Worm (Caenorhabditis elegans) whole organism, L1 larva: Measurements from ENCODE around the gene T28A11.22.

ENCODE experiments used
- F16B12.6 ChIP-seq: fragments of 150-350 bp; optimal IDR thresholded peaks from 2 replicates; lab custom pipeline; 2014; ENCODE audit warnings: missing biosample characterization, missing genetic modification characterization
- ama-1 ChIP-seq: fragments of 150-350 bp; optimal IDR thresholded peaks from 2 replicates; lab custom pipeline; 2014
- ceh-82 ChIP-seq, 3 experiments: fragments of 150-350 bp in 1 of 3; sonication (generic microtip) in 2 of 3; optimal IDR thresholded peaks; 2 replicates each; lab custom pipeline; 2014 to 2017; ENCODE audit warnings: missing biosample characterization in 3 of 3, missing genetic modification characterization in 3 of 3
- efl-1 ChIP-seq, 4 experiments: fragments of 150-350 bp; optimal IDR thresholded peaks in 3 of 4; peaks in 1 of 4; 1 replicate in 1 of 4; 2 replicates in 3 of 4; lab custom pipeline; 2014; ENCODE audit warnings: missing biosample characterization in 2 of 4, missing genetic modification characterization in 2 of 4, missing genetic modification reagents in 2 of 4
- egl-27 ChIP-seq, 2 experiments: fragments of 150-350 bp in 1 of 2; sonication (generic microtip); optimal IDR thresholded peaks; 3 replicates each; lab custom pipeline; 2017 to 2018; ENCODE audit warnings: missing biosample characterization in 2 of 2, missing genetic modification characterization in 2 of 2, missing genetic modification reagents in 2 of 2
- elt-3 ChIP-seq, 6 experiments: fragments of 150-350 bp in 1 of 6; sonication (generic microtip); optimal IDR thresholded peaks; 2 replicates each; lab custom pipeline; 2017 to 2018; ENCODE audit warnings: missing biosample characterization in 6 of 6, missing genetic modification characterization in 6 of 6, inconsistent platforms in 1 of 6
- fkh-10 ChIP-seq: sonication (generic microtip); optimal IDR thresholded peaks from 2 replicates; lab custom pipeline; 2017; ENCODE audit warnings: missing biosample characterization, missing genetic modification reagents, missing genetic modification characterization
- hlh-4 ChIP-seq: sonication (generic microtip); optimal IDR thresholded peaks from 2 replicates; lab custom pipeline; 2016; ENCODE audit warnings: mild to moderate bottlenecking, missing genetic modification characterization, missing compliant biosample characterization
- isw-1 ChIP-seq: fragments of 200-800 bp; sonication (Bioruptor generic); IDR thresholded peaks from 2 replicates; pipeline ENCODE4 v1.3.6; 2022; ENCODE audit warnings: missing genetic modification characterization, missing compliant biosample characterization
- jun-1 ChIP-seq: fragments of 150-350 bp; optimal IDR thresholded peaks from 2 replicates; lab custom pipeline; 2014; ENCODE audit warnings: missing biosample characterization, missing genetic modification reagents, missing genetic modification characterization
- lin-15B ChIP-seq: fragments of 150-350 bp; sonication (generic microtip); optimal IDR thresholded peaks from 3 replicates; lab custom pipeline; 2014; ENCODE audit warnings: missing biosample characterization, missing genetic modification characterization
- lin-39 ChIP-seq: fragments of 150-350 bp; optimal IDR thresholded peaks from 2 replicates; lab custom pipeline; 2014; ENCODE audit warnings: missing biosample characterization, missing genetic modification reagents, missing genetic modification characterization
- lir-3 ChIP-seq: sonication (generic microtip); optimal IDR thresholded peaks from 2 replicates; lab custom pipeline; 2016; ENCODE audit warnings: mild to moderate bottlenecking, missing genetic modification characterization, moderate library complexity, missing compliant biosample characterization; ENCODE audit not compliant: poor library complexity
- lsy-2 ChIP-seq, 2 experiments: fragments of 150-350 bp; optimal IDR thresholded peaks; 2 replicates each; lab custom pipeline; 2014; ENCODE audit warnings: missing biosample characterization in 2 of 2, missing genetic modification characterization in 2 of 2
- mab-9 ChIP-seq: fragments of 200-800 bp; sonication (Bioruptor generic); IDR thresholded peaks from 2 replicates; pipeline ENCODE4 v1.3.6; 2022; ENCODE audit warnings: missing genetic modification reagents, missing genetic modification characterization, missing compliant biosample characterization
- mef-2 ChIP-seq: fragments of 150-350 bp; optimal IDR thresholded peaks from 2 replicates; lab custom pipeline; 2014; ENCODE audit warnings: missing biosample characterization, missing genetic modification characterization
- nhr-11 ChIP-seq: fragments of 150-350 bp; optimal IDR thresholded peaks from 2 replicates; lab custom pipeline; 2014; ENCODE audit warnings: missing biosample characterization, missing genetic modification characterization
- nhr-19 ChIP-seq: fragments of 200-800 bp; sonication (Bioruptor generic); conservative IDR thresholded peaks from 2 replicates; pipeline ENCODE4 v1.3.6; 2022; ENCODE audit warnings: missing genetic modification characterization, missing compliant biosample characterization
- nhr-20 ChIP-seq: sonication (generic microtip); optimal IDR thresholded peaks from 2 replicates; lab custom pipeline; 2016; ENCODE audit warnings: mild to moderate bottlenecking, missing genetic modification characterization, missing compliant biosample characterization
- nhr-237 ChIP-seq: fragments of 150-350 bp; optimal IDR thresholded peaks from 2 replicates; lab custom pipeline; 2014; ENCODE audit warnings: missing biosample characterization, missing genetic modification characterization
- nhr-71 ChIP-seq: sonication (generic microtip); optimal IDR thresholded peaks from 2 replicates; lab custom pipeline; 2016; ENCODE audit warnings: mild to moderate bottlenecking, missing genetic modification characterization, moderate library complexity, missing compliant biosample characterization
- nhr-76 ChIP-seq: sonication (generic microtip); optimal IDR thresholded peaks from 2 replicates; lab custom pipeline; 2017; ENCODE audit warnings: missing biosample characterization, missing genetic modification characterization
- nhr-77 ChIP-seq: fragments of 150-350 bp; optimal IDR thresholded peaks from 2 replicates; lab custom pipeline; 2014; ENCODE audit warnings: missing biosample characterization, missing genetic modification characterization
- nhr-90 ChIP-seq: sonication (generic microtip); optimal IDR thresholded peaks from 2 replicates; lab custom pipeline; 2016; ENCODE audit warnings: mild to moderate bottlenecking, missing genetic modification characterization, missing compliant biosample characterization; ENCODE audit not compliant: poor library complexity
- pag-3 ChIP-seq: sonication (generic microtip); optimal IDR thresholded peaks from 2 replicates; lab custom pipeline; 2017; ENCODE audit warnings: missing genetic modification characterization, mild to moderate bottlenecking, missing compliant biosample characterization, antibody characterized with exemption, borderline replicate concordance; ENCODE audit not compliant: insufficient read depth
- pax-3 ChIP-seq: fragments of 200-800 bp; sonication (Bioruptor generic); optimal IDR thresholded peaks from 2 replicates; lab custom pipeline; 2018; ENCODE audit warnings: mild to moderate bottlenecking, missing genetic modification characterization, moderate library complexity, missing compliant biosample characterization
- pqm-1 ChIP-seq: sonication (generic microtip); optimal IDR thresholded peaks from 3 replicates; lab custom pipeline; 2017; ENCODE audit warnings: missing biosample characterization, missing genetic modification characterization
- rnt-1 ChIP-seq: sonication (generic microtip); optimal IDR thresholded peaks from 2 replicates; lab custom pipeline; 2016; ENCODE audit warnings: mild to moderate bottlenecking, missing genetic modification characterization, moderate library complexity, missing compliant biosample characterization
- skn-1 ChIP-seq: fragments of 150-350 bp; optimal IDR thresholded peaks from 2 replicates; lab custom pipeline; 2014; ENCODE audit warnings: missing biosample characterization, missing genetic modification characterization
- snpc-4 ChIP-seq: fragments of 150-350 bp; optimal IDR thresholded peaks from 2 replicates; lab custom pipeline; 2014; ENCODE audit warnings: missing biosample characterization, missing genetic modification characterization
- sptf-1 ChIP-seq: fragments of 150-350 bp; optimal IDR thresholded peaks from 2 replicates; lab custom pipeline; 2014; ENCODE audit warnings: missing biosample characterization, missing genetic modification characterization
- sup-37 ChIP-seq: fragments of 200-800 bp; sonication (Bioruptor generic); optimal IDR thresholded peaks from 2 replicates; lab custom pipeline; 2018; ENCODE audit warnings: mild to moderate bottlenecking, missing genetic modification characterization, missing compliant biosample characterization
- tbx-2 ChIP-seq: sonication (generic microtip); optimal IDR thresholded peaks from 2 replicates; lab custom pipeline; 2016; ENCODE audit warnings: missing genetic modification characterization, missing compliant biosample characterization
- tlp-1 ChIP-seq: fragments of 150-350 bp; optimal IDR thresholded peaks from 2 replicates; lab custom pipeline; 2014; ENCODE audit warnings: missing biosample characterization, missing genetic modification characterization
- xbp-1 ChIP-seq: sonication (generic microtip); optimal IDR thresholded peaks from 2 replicates; lab custom pipeline; 2016; ENCODE audit warnings: missing genetic modification characterization, missing compliant biosample characterization
- zip-4 ChIP-seq: fragments of 200-800 bp; sonication (Bioruptor generic); optimal IDR thresholded peaks from 2 replicates; lab custom pipeline; 2018; ENCODE audit warnings: mild to moderate bottlenecking, missing genetic modification characterization, moderate library complexity, missing compliant biosample characterization
- ztf-11 ChIP-seq, 2 experiments: sonication (generic microtip); optimal IDR thresholded peaks; 2 replicates each; lab custom pipeline; 2016 to 2017; ENCODE audit warnings: missing genetic modification characterization in 2 of 2, missing biosample characterization in 1 of 2, missing compliant biosample characterization in 1 of 2
- ztf-4 ChIP-seq: fragments of 150-350 bp; optimal IDR thresholded peaks from 2 replicates; lab custom pipeline; 2014; ENCODE audit warnings: missing biosample characterization, missing genetic modification characterization

T28A11.22 gene

DNA sequence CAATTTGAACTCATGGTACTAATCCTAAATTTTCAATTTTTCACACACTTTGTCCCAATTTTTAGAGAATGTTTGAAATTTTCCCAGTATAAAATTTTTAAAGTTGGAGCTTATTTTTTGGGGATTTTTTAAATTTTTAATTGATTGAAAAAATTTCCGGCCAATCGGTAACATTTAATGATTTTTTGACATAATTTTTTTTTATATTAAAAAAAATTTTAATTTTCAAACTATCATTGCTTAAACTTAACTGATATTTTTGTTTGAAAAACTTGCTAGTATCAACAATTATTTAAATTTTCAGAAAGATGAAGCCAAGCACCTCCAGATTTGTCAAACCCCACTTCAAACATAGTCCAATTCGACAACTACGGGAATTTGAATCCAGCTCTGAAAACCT is at the start of gene T28A11.22:
Gene T28A11.22 (plus strand): TSS at position 301 of the 400 bp plus-strand sequence.
- TF ChIP-seq elt-3 (tag; optimal IDR thresholded peaks at IDR 0.05; lab: Kevin White, UChicago) (no peak), tbx-2 (no peak), nhr-11 (no peak), ama-1 (lab: Kevin White, UChicago) (no peak)

DNA sequence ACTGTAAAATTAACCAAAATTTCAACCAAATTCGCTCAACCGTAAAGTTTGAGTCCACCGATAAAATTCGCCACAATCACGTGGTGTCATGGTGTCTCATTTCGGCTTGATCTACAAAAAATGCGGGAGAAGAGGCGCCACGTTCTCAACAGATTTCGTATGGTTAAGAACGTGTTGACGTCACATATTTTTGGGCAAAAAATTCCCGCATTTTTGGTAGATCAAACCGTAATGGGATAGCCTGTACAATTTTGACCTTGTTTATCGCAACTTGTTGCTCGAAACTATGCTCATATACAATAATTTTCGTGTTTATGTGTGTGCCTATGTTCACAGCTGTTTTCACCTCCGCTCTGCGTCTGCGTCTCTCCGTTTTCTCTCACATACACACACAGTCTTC is 48.4 kb upstream of the T28A11.22 start:
- TF ChIP-seq efl-1 (optimal IDR thresholded peaks at IDR 0.05; lab: Kevin White, UChicago) (no peak), efl-1 (GFP tag; optimal IDR thresholded peaks at IDR 0.05 in 1 of 2; lab: Kevin White, UChicago) (peak in 1 of 2 experiments; percentile 71), nhr-76 (no peak)

DNA sequence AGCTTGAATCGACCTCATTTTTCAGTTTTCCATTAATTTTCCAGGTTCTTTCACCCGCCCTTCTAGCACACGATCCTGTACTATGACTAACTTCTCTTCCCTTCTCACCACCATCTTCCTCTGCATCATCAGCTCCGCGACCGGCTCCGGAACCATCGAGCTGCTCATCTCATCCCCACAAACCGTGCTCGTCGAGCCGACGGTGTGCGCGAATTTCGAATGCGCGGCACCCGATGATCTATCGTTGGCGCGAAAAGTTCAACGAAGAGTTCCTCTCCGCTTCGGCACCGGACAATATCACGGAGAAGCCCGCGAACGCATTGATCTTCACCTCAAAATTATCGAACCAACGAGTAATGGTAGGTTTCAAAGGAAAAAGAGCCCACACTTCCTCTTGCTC is 47.2 kb upstream of the T28A11.22 start, which contains the start of gene apx-1:
Gene apx-1 (plus strand): TSS at position 50 of the 400 bp plus-strand sequence.
- TF ChIP-seq efl-1 (optimal IDR thresholded peaks at IDR 0.05; lab: Kevin White, UChicago) (no peak), efl-1 (GFP tag; optimal IDR thresholded peaks at IDR 0.05 in 1 of 2; lab: Kevin White, UChicago) (peak in 1 of 2 experiments; percentile 9), nhr-19 (GFP tag; lab: Robert Waterston, UW) (no peak)
- TF ChIP-seq, all 84 proteins: peak for 1

DNA sequence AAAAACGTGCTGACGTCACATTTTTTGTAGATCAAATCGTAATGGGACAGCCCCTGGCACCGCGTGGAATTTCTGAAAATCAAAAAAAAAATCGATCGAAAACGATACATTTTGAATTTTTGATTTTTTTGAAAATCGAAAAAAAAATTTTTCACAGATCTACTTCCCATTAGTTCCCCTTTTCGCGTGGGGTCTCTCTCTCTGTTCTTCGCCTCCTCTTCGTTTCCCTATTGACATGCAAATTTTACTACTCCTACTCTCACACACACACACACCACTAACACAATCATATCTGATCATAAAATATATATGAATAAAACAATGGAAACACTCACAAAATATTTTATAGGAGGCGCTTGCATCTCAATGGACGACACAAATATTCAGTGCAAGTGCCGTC is 38.8 kb upstream of the T28A11.22 start:
- TF ChIP-seq egl-27 (tag; optimal IDR thresholded peaks at IDR 0.05; lab: Kevin White, UChicago): no peak
- TF ChIP-seq mab-9 (GFP tag; lab: Robert Waterston, UW): no peak
- no peak for TF ChIP-seq efl-1 (optimal IDR thresholded peaks at IDR 0.05; lab: Kevin White, UChicago)
- TF ChIP-seq efl-1 (GFP tag; optimal IDR thresholded peaks at IDR 0.05 in 1 of 2; lab: Kevin White, UChicago): peak in 1 of 2 experiments; percentile 71
- TF ChIP-seq jun-1 (tag; lab: Kevin White, UChicago): no peak
- TF ChIP-seq nhr-71 (tag; lab: Kevin White, UChicago): no peak
- TF ChIP-seq nhr-19 (GFP tag; lab: Robert Waterston, UW): no peak

DNA sequence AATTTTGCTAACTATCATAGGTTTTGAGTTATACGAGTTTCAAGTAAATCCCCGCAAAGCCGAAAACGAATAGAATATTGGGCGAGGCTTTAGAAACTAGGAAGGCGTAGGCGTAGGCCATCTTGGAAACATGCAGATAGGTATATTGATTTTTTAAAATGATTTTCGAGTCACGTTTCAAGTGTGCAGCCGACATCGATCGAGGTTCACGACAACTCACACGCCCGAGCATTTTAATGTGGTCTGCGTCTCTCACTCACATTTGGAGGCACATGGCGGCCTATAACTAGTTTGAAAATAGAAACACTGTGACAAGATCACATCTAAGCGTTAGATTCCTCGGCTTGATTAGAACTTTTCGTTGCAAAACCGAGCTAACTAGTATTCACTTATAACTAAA is 30.0 kb upstream of the T28A11.22 start, which contains the start of gene K08D9.2:
Gene K08D9.2 (plus strand): TSS at position 301 of the 400 bp plus-strand sequence.
- TF ChIP-seq rnt-1 (no peak), ztf-11 (tag; optimal IDR thresholded peaks at IDR 0.05; lab: Kevin White, UChicago) (no peak), isw-1 (GFP tag; lab: Robert Waterston, UW) (no peak), skn-1 (tag; lab: Kevin White, UChicago) (no peak), pag-3 (no peak)

DNA sequence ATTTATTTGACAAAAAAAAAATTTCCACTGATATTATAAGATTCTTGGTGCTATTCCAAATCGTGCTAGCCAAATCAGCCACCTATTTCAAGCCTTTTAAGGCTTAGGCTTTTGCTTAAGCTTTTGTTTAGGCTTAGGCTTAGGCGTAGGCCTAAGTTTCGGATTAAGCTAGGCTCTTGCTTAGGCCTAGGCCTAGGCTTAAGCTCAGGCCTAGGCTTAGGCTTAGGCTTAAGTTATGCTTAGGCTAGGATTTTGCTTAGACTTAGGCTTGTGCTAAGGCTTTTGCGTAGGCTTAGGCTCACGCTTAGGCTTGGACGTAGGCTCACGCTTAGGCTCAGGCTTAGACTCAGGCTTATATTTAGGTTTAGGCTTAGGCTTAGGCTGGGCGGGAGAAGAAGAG is 27.2 kb upstream of the T28A11.22 start:
- TF ChIP-seq pax-3 (no peak), hlh-4 (tag; lab: Kevin White, UChicago) (no peak), pqm-1 (no peak), lin-15B (no peak), nhr-237 (tag; lab: Kevin White, UChicago) (no peak), snpc-4 (tag; lab: Kevin White, UChicago) (no peak), xbp-1 (tag; lab: Kevin White, UChicago) (no peak), sup-37 (GFP tag; lab: Kevin White, UChicago) (no peak), ceh-82 (tag; optimal IDR thresholded peaks at IDR 0.05; lab: Kevin White, UChicago) (no peak), fkh-10 (GFP tag; lab: Kevin White, UChicago) (no peak)

DNA sequence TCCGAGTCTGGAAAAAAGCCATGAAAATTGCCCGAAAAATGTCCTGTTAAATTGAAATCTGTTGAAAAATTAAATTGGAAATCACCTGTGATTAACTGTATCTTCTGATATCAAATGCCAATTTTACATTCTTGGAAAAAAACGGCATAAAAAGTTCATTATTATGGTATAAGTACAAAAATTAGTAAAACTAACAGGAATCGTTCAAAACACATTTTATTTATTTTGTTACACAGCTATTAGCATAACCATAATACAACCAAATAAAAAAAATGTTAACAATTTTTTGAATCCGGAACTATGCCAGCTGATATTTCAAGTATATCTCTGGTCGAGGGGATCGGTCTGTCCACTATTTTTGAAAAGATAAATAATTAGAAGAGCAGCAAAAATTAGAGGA is 26.8 kb upstream of the T28A11.22 start, which contains the start of gene K08D9.10:
Gene K08D9.10 (plus strand): TSS at position 301 of the 400 bp plus-strand sequence.
- TF ChIP-seq lin-39 (tag; lab: Kevin White, UChicago): no peak
- no peak for TF ChIP-seq zip-4 (GFP tag; lab: Kevin White, UChicago)
- no peak for TF ChIP-seq lsy-2 (tag; optimal IDR thresholded peaks at IDR 0.05; lab: Kevin White, UChicago)
- TF ChIP-seq sptf-1 (tag; lab: Kevin White, UChicago): no peak
- no peak for TF ChIP-seq pag-3
- TF ChIP-seq mef-2 (tag; lab: Kevin White, UChicago): no peak
- TF ChIP-seq ztf-4: no peak
- no peak for TF ChIP-seq nhr-77 (tag; lab: Kevin White, UChicago)
- no peak for TF ChIP-seq snpc-4 (tag; lab: Kevin White, UChicago)
- no peak for TF ChIP-seq lir-3 (tag; lab: Kevin White, UChicago)
- TF ChIP-seq tlp-1 (tag; lab: Kevin White, UChicago): no peak
- no peak for TF ChIP-seq nhr-20 (tag; lab: Kevin White, UChicago)
- no peak for TF ChIP-seq pqm-1
- TF ChIP-seq F16B12.6 (tag; lab: Kevin White, UChicago): no peak
- no peak for TF ChIP-seq elt-3 (tag; optimal IDR thresholded peaks at IDR 0.05; lab: Kevin White, UChicago)
- no peak for TF ChIP-seq nhr-90 (tag; lab: Kevin White, UChicago)
- TF ChIP-seq, all 84 proteins: peak for 0
